Worm (Caenorhabditis elegans): Measurements from ENCODE around the gene glo-3.

- TF ChIP-seq nhr-20 (tag; optimal IDR thresholded peaks at IDR 0.05) (no peak), snpc-4 (tag; optimal IDR thresholded peaks at IDR 0.05) (no peak), nhr-237 (tag; optimal IDR thresholded peaks at IDR 0.05) (no peak), nhr-28 (tag; optimal IDR thresholded peaks at IDR 0.05) (no peak), alr-1 (tag; optimal IDR thresholded peaks at IDR 0.05; ENCODE audit: borderline replicate concordance) (no peak), ces-1 (GFP tag; optimal IDR thresholded peaks at IDR 0.05) (no peak)
Measured at ce11 chrX:10533447-10533846, at the start of gene glo-3.

Measured in whole organism, L1 larva.